Worm (Caenorhabditis elegans) whole organism, midembryonic: ENCODE measurements around the gene ZK1307.3.
A peak's percentile ranks its signal among the peaks of the same experiment; 100 is the strongest.

ENCODE experiments used
- T22C8.4 ChIP-seq: fragments of 200-800 bp; sonication (Bioruptor generic); IDR thresholded peaks from 2 replicates; pipeline ENCODE4 v1.3.6; 2022; ENCODE audit warnings: missing genetic modification characterization, missing compliant biosample characterization
- cog-1 ChIP-seq: sonication (generic microtip); optimal IDR thresholded peaks from 2 replicates; lab custom pipeline; 2016; ENCODE audit warnings: missing genetic modification characterization, missing compliant biosample characterization
- flt-1 ChIP-seq: fragments of 200-800 bp; sonication (Bioruptor generic); IDR thresholded peaks from 2 replicates; pipeline ENCODE4 v1.3.6; 2022; ENCODE audit warnings: missing genetic modification characterization, missing compliant biosample characterization
- klf-2 ChIP-seq: fragments of 200-800 bp; sonication (Bioruptor generic); conservative IDR thresholded peaks from 2 replicates; pipeline ENCODE4 v1.3.6; 2022; ENCODE audit warnings: missing genetic modification reagents, missing genetic modification characterization, missing compliant biosample characterization
- med-1 ChIP-seq: sonication (generic microtip); optimal IDR thresholded peaks from 2 replicates; lab custom pipeline; 2017; ENCODE audit warnings: missing genetic modification characterization, mild to moderate bottlenecking, missing compliant biosample characterization, antibody characterized with exemption, missing genetic modification reagents; ENCODE audit not compliant: insufficient read depth
- ref-1 ChIP-seq: fragments of 200-800 bp; sonication (Bioruptor generic); conservative IDR thresholded peaks from 2 replicates; pipeline ENCODE4 v1.3.6; 2022; ENCODE audit warnings: missing genetic modification reagents, missing genetic modification characterization, missing compliant biosample characterization
- tab-1 ChIP-seq: fragments of 200-800 bp; sonication (Bioruptor generic); IDR thresholded peaks from 2 replicates; pipeline ENCODE4 v1.3.6; 2022; ENCODE audit warnings: missing genetic modification characterization, missing compliant biosample characterization
- ztf-23 ChIP-seq: fragments of 200-800 bp; sonication (Bioruptor generic); IDR thresholded peaks from 2 replicates; pipeline ENCODE4 v1.3.6; 2022; ENCODE audit warnings: missing genetic modification reagents, missing genetic modification characterization, missing compliant biosample characterization
- ztf-29 ChIP-seq: fragments of 200-800 bp; sonication (Bioruptor generic); IDR thresholded peaks from 2 replicates; pipeline ENCODE4 v1.3.6; 2022; ENCODE audit warnings: missing genetic modification reagents, missing genetic modification characterization, missing compliant biosample characterization

Gene ZK1307.3

DNA sequence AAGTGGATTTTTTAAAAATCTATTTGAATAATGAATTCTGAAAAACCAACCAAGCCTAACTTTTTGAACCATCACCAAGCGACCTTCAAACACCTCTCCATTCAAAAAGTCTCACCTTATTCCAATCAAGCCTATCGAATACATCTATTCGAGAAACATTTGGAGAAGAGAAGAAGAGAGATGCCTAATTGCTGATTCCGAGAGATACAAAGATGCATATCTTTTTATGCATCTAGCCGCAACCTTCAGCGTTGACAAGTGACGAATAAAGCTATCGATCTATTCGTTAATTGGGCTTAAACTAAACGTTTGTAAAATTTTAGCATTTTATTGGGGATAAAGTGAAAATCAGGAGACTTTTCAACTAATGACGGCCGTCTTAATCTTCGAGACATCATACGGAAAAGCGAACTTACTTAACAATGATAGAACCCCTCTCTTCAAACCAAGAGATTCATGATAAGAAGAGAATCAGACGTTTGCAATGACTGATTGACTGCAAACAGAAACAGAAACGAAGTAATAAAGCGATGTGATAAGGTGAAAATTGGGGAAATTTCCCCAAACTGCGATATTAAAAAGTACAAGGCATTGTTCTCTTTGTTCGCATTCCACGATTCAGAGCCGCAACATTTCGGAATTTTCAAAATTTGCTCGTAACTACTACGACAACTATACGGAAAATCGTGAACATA lies 7.7 kb downstream of the ZK1307.3 start:
- no peak for TF ChIP-seq klf-2
- TF ChIP-seq ztf-29 (GFP tag; lab: Robert Waterston, UW): peak; percentile 25; the same call in 1 of the 2 replicates

DNA sequence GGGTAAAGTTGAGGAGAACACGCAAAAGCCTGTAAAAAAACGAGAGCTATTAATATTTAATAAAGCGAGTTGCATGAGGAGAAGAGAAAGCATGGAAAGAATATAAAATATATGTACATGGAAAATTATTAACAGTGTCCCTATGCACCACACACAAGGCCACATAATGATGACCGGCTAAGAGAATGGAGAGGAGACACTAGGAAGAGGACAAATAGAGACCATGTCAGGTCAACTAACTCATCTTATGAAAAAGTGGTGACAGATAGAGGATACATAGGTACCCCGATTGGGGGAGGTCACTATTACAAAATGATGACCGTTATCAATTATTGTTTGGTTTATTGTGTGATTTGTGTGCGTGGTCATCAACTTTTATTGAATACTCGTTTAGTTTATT lies 8.4 kb downstream of the ZK1307.3 start, which contains the start of gene fzr-1:
Gene fzr-1 (minus strand): TSS at position 29 of the 400 bp plus-strand sequence.
- TF ChIP-seq klf-2 (no peak), T22C8.4 (GFP tag; lab: Robert Waterston, UW) (no peak), ztf-23 (GFP tag; lab: Robert Waterston, UW) (no peak), med-1 (GFP tag; lab: Kevin White, UChicago) (no peak), cog-1 (tag; lab: Kevin White, UChicago) (no peak), ref-1 (GFP tag; lab: Robert Waterston, UW) (no peak), tab-1 (no peak), flt-1 (GFP tag; lab: Robert Waterston, UW) (no peak), ztf-29 (GFP tag; lab: Robert Waterston, UW) (no peak)

DNA sequence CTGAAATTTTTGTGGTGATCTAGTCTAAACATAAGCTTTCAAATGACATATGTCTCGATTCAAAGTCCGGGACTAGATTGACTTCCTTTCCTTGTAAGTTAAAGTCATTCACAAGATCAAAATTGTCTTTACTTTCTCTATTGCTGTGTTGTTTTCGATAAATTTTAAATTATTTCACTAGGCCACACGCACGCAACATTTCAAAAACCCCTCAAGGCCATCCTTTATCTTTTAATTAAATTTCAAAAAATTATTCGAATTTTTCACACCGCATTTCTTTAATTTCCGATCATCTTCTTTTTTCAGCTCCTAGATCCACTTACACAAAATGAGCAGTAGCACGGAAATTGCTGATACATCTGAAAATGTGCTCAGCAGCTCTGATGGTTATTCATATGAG lies 16.5 kb downstream of the ZK1307.3 start, which contains the start of gene ZK1307.7:
Gene ZK1307.7 (plus strand): TSS at position 301 of the 400 bp plus-strand sequence.
- TF ChIP-seq T22C8.4 (GFP tag; lab: Robert Waterston, UW): no peak
- TF ChIP-seq ref-1 (GFP tag; lab: Robert Waterston, UW): no peak
- no peak for TF ChIP-seq ztf-29 (GFP tag; lab: Robert Waterston, UW)
- TF ChIP-seq klf-2: no peak
- TF ChIP-seq tab-1: no peak

DNA sequence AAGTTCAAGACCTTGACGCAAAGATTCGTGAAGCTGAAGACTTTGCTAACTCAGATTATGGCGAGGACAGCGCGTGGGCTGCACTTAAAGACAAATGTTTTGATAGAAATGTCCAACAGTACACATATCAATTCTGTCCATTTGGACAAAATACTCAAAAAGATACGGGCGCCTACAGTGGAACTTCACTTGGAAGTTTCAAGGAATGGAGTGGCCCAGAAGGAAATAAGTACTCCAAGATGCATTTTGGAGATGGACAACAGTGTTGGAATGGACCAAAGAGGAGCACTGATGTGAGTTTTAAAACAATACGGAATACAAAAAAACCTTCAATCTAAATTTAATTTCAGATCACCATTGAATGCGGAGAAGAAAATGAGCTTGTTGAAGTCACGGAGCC lies 26.9 kb downstream of the ZK1307.3 start:
- no peak for TF ChIP-seq ztf-23 (GFP tag; lab: Robert Waterston, UW)
- TF ChIP-seq tab-1: no peak
- no peak for TF ChIP-seq T22C8.4 (GFP tag; lab: Robert Waterston, UW)
- no peak for TF ChIP-seq klf-2
- TF ChIP-seq med-1 (GFP tag; lab: Kevin White, UChicago): no peak
- TF ChIP-seq flt-1 (GFP tag; lab: Robert Waterston, UW): no peak
- TF ChIP-seq ztf-29 (GFP tag; lab: Robert Waterston, UW): no peak
- no peak for TF ChIP-seq ref-1 (GFP tag; lab: Robert Waterston, UW)
- no peak for TF ChIP-seq cog-1 (tag; lab: Kevin White, UChicago)

DNA sequence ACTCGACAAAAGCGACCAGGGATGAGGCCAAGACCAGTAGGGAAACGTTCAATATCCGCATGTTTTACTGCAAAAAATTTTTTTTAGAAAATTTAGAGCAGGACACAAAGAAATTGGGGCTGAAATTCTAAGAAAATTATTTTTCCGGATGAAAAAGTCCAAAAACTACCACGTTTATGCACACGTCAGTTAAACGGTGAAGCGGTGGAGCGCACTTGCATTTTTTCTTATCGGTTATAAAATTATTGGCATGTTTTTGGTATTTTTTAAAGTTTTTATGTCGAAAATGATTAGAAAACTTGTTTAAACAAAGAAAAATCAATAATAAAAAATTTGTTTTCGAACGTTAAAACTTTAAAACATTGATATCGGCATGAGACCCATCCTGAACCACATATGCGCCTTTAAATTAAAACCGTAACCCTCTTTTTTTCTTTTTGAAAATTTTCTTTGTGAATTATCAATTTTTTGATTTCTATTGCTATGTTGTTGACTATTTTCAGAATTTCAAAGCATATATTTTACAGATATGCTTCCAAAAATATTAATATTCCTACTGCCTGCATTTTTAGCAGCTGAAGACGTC lies 28.6 kb downstream of the ZK1307.3 start, which contains the start of the genes dnj-20 and ZK1307.8:
Gene dnj-20 (minus strand): TSS at position 67 of the 586 bp plus-strand sequence.
Gene ZK1307.8 (plus strand): TSS at position 504 of the 586 bp plus-strand sequence.
- TF ChIP-seq ztf-23 (GFP tag; lab: Robert Waterston, UW) (no peak), cog-1 (tag; lab: Kevin White, UChicago) (no peak), T22C8.4 (GFP tag; lab: Robert Waterston, UW) (no peak), flt-1 (GFP tag; lab: Robert Waterston, UW) (no peak), med-1 (GFP tag; lab: Kevin White, UChicago) (no peak), ref-1 (GFP tag; lab: Robert Waterston, UW) (no peak), tab-1 (no peak), klf-2 (no peak), ztf-29 (GFP tag; lab: Robert Waterston, UW) (no peak)

DNA sequence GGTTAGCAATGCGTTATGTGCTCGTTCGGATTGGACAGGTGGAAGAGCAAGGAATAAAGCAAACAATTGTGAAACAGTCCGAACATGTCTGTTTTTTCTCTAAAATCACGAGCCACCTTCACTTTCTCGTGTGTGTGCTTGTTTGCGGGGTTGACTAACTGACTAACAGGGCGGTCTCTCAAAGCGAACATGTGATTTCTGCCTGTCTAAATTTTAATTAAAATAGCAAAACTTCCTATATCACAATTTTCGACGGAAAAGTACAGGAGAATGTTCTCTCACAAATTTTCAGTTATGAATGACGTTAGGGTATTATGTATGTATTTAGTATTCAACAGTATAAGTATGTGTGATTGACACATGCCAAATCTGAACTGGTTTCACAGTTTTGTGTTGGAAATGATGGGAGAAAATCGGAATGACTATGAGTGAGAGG lies 30.9 kb downstream of the ZK1307.3 start:
- no peak for TF ChIP-seq T22C8.4 (GFP tag; lab: Robert Waterston, UW)
- no peak for TF ChIP-seq ztf-29 (GFP tag; lab: Robert Waterston, UW)
- TF ChIP-seq tab-1: no peak
- no peak for TF ChIP-seq med-1 (GFP tag; lab: Kevin White, UChicago)
- TF ChIP-seq flt-1 (GFP tag; lab: Robert Waterston, UW): no peak
- no peak for TF ChIP-seq ref-1 (GFP tag; lab: Robert Waterston, UW)
- no peak for TF ChIP-seq ztf-23 (GFP tag; lab: Robert Waterston, UW)
- no peak for TF ChIP-seq cog-1 (tag; lab: Kevin White, UChicago)
- TF ChIP-seq klf-2: no peak

DNA sequence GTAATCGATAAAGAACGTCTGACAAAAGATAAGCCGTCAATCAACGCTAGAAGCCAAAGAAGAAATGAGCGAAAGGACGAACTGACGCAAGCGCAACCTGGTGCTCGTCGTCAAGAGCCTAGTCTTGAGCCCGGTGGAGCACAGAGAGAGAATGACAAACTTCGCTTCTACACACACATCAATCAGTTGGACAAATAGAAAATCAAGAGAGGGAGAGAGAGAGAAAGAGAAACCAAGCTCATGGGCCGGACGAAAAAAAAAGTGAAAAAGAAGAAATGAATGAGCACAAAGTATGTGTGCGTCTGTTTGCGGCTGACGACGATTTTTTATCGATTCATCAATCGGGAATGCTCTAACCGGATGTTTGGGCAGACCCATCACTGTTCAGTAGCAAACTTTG lies 31.7 kb downstream of the ZK1307.3 start:
- TF ChIP-seq med-1 (GFP tag; lab: Kevin White, UChicago) (no peak), ztf-29 (GFP tag; lab: Robert Waterston, UW) (no peak), ztf-23 (GFP tag; lab: Robert Waterston, UW) (no peak), ref-1 (GFP tag; lab: Robert Waterston, UW) (no peak), klf-2 (no peak), tab-1 (no peak), T22C8.4 (GFP tag; lab: Robert Waterston, UW) (no peak), flt-1 (GFP tag; lab: Robert Waterston, UW) (no peak), cog-1 (tag; lab: Kevin White, UChicago) (no peak)

DNA sequence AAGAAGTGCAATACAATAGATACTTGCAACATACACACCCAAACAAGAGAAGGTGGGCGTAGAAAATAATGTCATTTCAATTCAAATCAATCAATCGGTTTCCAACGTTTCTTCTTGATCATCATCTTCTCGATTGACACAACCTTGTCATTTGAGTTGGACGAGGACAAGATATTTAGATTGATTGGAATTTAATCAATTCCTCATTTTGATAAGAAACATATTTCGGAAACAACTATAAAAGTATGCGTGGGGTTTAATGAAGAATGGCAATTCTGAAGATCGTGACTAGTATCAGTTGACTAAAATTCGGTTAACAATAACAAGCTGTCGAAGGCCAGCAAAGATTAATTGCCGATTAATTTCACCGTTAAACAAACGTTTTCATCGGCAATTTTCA lies 32.2 kb downstream of the ZK1307.3 start:
- TF ChIP-seq cog-1 (tag; lab: Kevin White, UChicago) (no peak), T22C8.4 (GFP tag; lab: Robert Waterston, UW) (no peak), ztf-23 (GFP tag; lab: Robert Waterston, UW) (no peak), klf-2 (no peak), med-1 (GFP tag; lab: Kevin White, UChicago) (no peak), ztf-29 (GFP tag; lab: Robert Waterston, UW) (no peak), tab-1 (no peak), ref-1 (GFP tag; lab: Robert Waterston, UW) (no peak), flt-1 (GFP tag; lab: Robert Waterston, UW) (no peak)

DNA sequence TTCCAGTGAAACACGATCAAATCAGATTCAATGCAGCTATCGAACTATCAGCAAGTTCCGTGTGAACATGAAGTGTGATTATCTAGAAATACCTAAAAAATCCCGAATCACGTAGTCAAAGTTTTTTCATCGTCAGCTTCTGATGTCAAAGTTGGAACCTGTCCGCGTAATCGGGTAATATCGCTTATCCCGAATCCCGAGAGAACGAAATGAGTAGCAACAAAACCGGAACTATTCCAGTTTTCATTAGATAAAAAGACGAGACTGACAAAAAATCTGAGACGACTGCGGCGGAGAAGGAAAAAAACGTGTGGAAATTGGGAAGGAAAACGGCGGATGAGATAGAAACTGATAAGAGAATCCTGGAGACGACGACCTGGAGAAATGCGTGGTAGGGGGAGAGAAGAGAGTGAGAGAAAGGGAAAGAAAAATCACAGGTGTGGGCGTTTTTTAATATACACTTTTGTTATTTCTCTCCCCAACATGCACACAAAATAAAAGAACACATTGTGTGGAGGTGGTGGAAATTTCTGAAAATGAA lies 32.8 kb downstream of the ZK1307.3 start:
- no peak for TF ChIP-seq klf-2
- TF ChIP-seq cog-1 (tag; lab: Kevin White, UChicago): no peak
- TF ChIP-seq ref-1 (GFP tag; lab: Robert Waterston, UW): no peak
- no peak for TF ChIP-seq T22C8.4 (GFP tag; lab: Robert Waterston, UW)
- no peak for TF ChIP-seq ztf-29 (GFP tag; lab: Robert Waterston, UW)
- no peak for TF ChIP-seq tab-1
- TF ChIP-seq ztf-23 (GFP tag; lab: Robert Waterston, UW): no peak
- TF ChIP-seq med-1 (GFP tag; lab: Kevin White, UChicago): no peak
- TF ChIP-seq flt-1 (GFP tag; lab: Robert Waterston, UW): no peak
